Fruit fly (Drosophila melanogaster) whole organism, adult: ENCODE data around the gene CG1750.

Source experiments
- CG11617 ChIP-seq: fragments of 200-800 bp; sonication (Bioruptor generic); optimal IDR thresholded peaks from 2 replicates; lab custom pipeline; 2017; ENCODE audit warnings: mild to moderate bottlenecking, missing biosample characterization, missing genetic modification reagents, missing genetic modification characterization
- CG12768 ChIP-seq: fragments of 200-800 bp; sonication (Bioruptor generic); optimal IDR thresholded peaks from 2 replicates; lab custom pipeline; 2017; ENCODE audit warnings: missing biosample characterization, missing genetic modification characterization, mild to moderate bottlenecking, moderate library complexity, missing genetic modification reagents
- CG14711 ChIP-seq: fragments of 200-800 bp; sonication (Bioruptor generic); optimal IDR thresholded peaks from 2 replicates; lab custom pipeline; 2018; ENCODE audit warnings: missing biosample characterization, mild to moderate bottlenecking, missing genetic modification characterization, moderate library complexity
- CG1620 ChIP-seq: fragments of 200-800 bp; sonication (Bioruptor generic); optimal IDR thresholded peaks from 2 replicates; lab custom pipeline; 2016; ENCODE audit warnings: missing biosample characterization, missing genetic modification characterization
- CG33017 ChIP-seq: fragments of 200-800 bp; sonication (Bioruptor generic); optimal IDR thresholded peaks from 2 replicates; lab custom pipeline; 2018; ENCODE audit warnings: missing biosample characterization, mild to moderate bottlenecking, missing genetic modification characterization, moderate library complexity
- CG5204 ChIP-seq: fragments of 200-800 bp; sonication (Bioruptor generic); optimal IDR thresholded peaks from 2 replicates; lab custom pipeline; 2016; ENCODE audit warnings: missing biosample characterization, missing genetic modification characterization
- CG7045 ChIP-seq: fragments of 200-800 bp; sonication (Bioruptor generic); optimal IDR thresholded peaks from 2 replicates; lab custom pipeline; 2017; ENCODE audit warnings: missing biosample characterization, mild to moderate bottlenecking, missing genetic modification characterization
- CG7101 ChIP-seq: fragments of 200-800 bp; sonication (Bioruptor generic); optimal IDR thresholded peaks from 2 replicates; lab custom pipeline; 2018; ENCODE audit warnings: missing biosample characterization, mild to moderate bottlenecking, missing genetic modification characterization, moderate library complexity
- Clk ChIP-seq: fragments of 200-800 bp; sonication (Bioruptor generic); optimal IDR thresholded peaks from 2 replicates; lab custom pipeline; 2017; ENCODE audit warnings: missing biosample characterization, missing genetic modification characterization
- Crg-1 ChIP-seq: fragments of 200-800 bp; sonication (Bioruptor generic); optimal IDR thresholded peaks from 2 replicates; lab custom pipeline; 2016; ENCODE audit warnings: missing biosample characterization, missing genetic modification characterization
- Hr96 ChIP-seq: fragments of 200-800 bp; sonication (Bioruptor generic); optimal IDR thresholded peaks from 2 replicates; lab custom pipeline; 2016; ENCODE audit warnings: missing biosample characterization, missing genetic modification characterization
- Mnt ChIP-seq: fragments of 200-800 bp; sonication (Bioruptor generic); optimal IDR thresholded peaks from 2 replicates; lab custom pipeline; 2016; ENCODE audit warnings: missing biosample characterization, mild to moderate bottlenecking, missing genetic modification characterization
- bab1 ChIP-seq: fragments of 200-800 bp; sonication (Bioruptor generic); optimal IDR thresholded peaks from 3 replicates; lab custom pipeline; 2019; ENCODE audit warnings: missing biosample characterization, mild to moderate bottlenecking, missing genetic modification characterization, moderate library complexity
- cic ChIP-seq: fragments of 200-800 bp; sonication (Bioruptor generic); optimal IDR thresholded peaks from 2 replicates; lab custom pipeline; 2017; ENCODE audit warnings: missing biosample characterization, mild to moderate bottlenecking, missing genetic modification characterization, moderate library complexity
- cnc ChIP-seq, 2 experiments: fragments of >200 bp; optimal IDR thresholded peaks; 2 replicates each; lab custom pipeline; 2017
- kay ChIP-seq: fragments of 200-800 bp; sonication (Bioruptor generic); peaks from one replicate; lab custom pipeline; 2016; ENCODE audit warnings: missing biosample characterization, missing genetic modification characterization, borderline replicate concordance
- ovo ChIP-seq: fragments of 200-800 bp; sonication (Bioruptor generic); optimal IDR thresholded peaks from 2 replicates; lab custom pipeline; 2016; ENCODE audit warnings: missing biosample characterization, missing genetic modification characterization
- pad ChIP-seq: fragments of 200-800 bp; sonication (Bioruptor generic); optimal IDR thresholded peaks from 3 replicates; lab custom pipeline; 2017; ENCODE audit warnings: missing biosample characterization, missing genetic modification characterization, mild to moderate bottlenecking, moderate library complexity, missing genetic modification reagents
- tj ChIP-seq: fragments of 200-800 bp; sonication (Bioruptor generic); optimal IDR thresholded peaks from 3 replicates; lab custom pipeline; 2017; ENCODE audit warnings: missing biosample characterization, mild to moderate bottlenecking, missing genetic modification characterization, moderate library complexity
- toe ChIP-seq: fragments of 200-800 bp; sonication (Bioruptor generic); optimal IDR thresholded peaks from 2 replicates; lab custom pipeline; 2016; ENCODE audit warnings: missing biosample characterization, missing genetic modification characterization

The CG1750 gene

DNA sequence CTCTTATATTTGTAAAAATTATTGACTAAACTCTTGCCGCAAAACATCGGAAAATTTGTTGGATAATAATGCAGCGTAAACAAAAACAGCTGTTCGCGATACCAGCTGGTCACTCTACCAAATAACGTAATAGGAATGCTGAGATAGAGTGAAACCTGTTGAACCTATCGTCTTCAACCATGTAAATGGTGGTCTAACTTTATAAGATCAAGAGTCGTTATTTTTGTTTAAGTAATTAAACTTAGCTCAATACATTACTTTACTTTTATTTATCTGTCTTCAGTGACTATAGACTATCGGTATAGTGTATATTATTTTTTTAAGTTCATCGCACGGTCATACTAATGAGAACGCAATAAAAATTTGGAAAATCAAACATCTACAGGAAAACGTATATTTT, at the start of gene CG1750, which contains the start of gene spn-F:
CG1750 (minus strand) TSS at position 93 of the 400 bp plus-strand sequence.
spn-F (plus strand) TSS at position 320 of the 400 bp plus-strand sequence.
- TF ChIP-seq tj (GFP tag; lab: Kevin White, UChicago) (peak; percentile 68), cnc (optimal IDR thresholded peaks at IDR 0.05; lab: Kevin White, UChicago) (peak in 1 of 2 experiments; percentile 25), CG7101 (tag; lab: Kevin White, UChicago) (no peak), bab1 (GFP tag; lab: Kevin White, UChicago) (peak; percentile 61), CG14711 (tag; lab: Kevin White, UChicago) (peak; percentile 39)

DNA sequence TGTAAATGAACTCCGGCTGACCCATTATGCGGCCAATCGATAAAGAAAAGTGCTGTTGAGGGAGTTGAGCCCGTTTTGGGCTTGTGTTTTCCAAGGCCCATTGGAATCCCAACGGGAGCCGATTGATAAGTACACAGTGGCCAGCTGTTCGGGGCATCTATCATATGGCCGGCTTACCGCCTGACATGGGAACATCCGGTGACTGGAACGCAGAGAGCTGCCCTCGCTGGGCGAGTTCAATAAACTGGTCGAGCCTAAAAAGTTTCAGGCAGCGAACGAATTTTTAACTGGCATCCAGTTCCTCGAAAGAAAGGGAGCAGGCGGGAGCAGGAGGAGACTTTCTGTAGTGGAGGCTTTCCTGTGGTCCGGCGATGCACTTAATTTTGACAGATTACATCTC, 46.8 kb upstream of the CG1750 start:
- no peak for TF ChIP-seq toe (GFP tag; lab: Kevin White, UChicago)

DNA sequence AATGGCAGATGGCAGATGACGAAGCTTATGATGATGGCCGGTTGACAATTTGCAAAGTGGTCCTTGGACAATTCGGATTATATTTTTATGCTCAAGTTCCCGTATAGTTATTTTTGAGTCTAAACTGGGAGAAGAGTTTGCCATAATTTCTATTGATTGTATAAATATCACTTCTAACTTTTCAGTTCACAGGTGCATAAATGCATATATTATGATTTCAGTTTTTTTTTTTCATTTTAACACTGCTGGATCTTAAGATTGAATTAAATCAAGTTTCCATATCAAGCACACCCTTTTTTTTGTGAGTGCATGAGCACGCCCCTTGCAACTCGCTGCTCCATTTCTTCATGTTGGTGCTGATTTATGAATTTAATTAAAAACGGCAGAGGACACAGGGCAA, 42.3 kb upstream of the CG1750 start:
- no peak for TF ChIP-seq CG33017
- no peak for TF ChIP-seq bab1 (GFP tag; lab: Kevin White, UChicago)
- no peak for TF ChIP-seq kay
- no peak for TF ChIP-seq CG7045
- no peak for TF ChIP-seq Clk (GFP tag; lab: Kevin White, UChicago)
- no peak for TF ChIP-seq CG1620 (GFP tag; lab: Kevin White, UChicago)
- no peak for TF ChIP-seq ovo (GFP tag; lab: Kevin White, UChicago)
- TF ChIP-seq tj (GFP tag; lab: Kevin White, UChicago): no peak
- TF ChIP-seq CG11617: no peak

DNA sequence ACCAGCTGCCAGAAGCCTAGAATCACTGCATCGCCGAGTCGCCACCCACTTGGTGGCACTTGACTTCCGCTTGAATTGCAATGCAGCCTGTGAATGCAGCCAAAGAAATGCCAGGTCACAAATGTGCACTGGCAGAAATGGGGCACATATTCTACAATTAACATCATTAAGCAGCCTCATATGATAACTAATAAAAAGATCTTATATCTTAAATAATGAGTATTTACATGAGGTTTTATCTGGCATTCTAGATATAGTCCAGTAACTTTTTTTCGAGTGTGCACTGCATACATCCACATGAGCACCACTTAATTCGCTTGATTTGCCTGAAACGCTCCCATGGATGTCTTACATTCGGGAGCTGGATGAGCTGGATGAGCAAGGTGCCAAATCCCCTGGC, 41.0 kb upstream of the CG1750 start:
- TF ChIP-seq CG1620 (GFP tag; lab: Kevin White, UChicago) (no peak), bab1 (GFP tag; lab: Kevin White, UChicago) (no peak), toe (GFP tag; lab: Kevin White, UChicago) (no peak), CG12768 (GFP tag; lab: Kevin White, UChicago) (no peak), Mnt (GFP tag; lab: Kevin White, UChicago) (no peak), pad (GFP tag; lab: Kevin White, UChicago) (no peak), CG33017 (no peak), kay (no peak), ovo (GFP tag; lab: Kevin White, UChicago) (no peak), Hr96 (GFP tag; lab: Kevin White, UChicago) (no peak), tj (GFP tag; lab: Kevin White, UChicago) (no peak), Clk (GFP tag; lab: Kevin White, UChicago) (no peak), CG7045 (no peak), CG7101 (tag; lab: Kevin White, UChicago) (no peak), CG11617 (no peak), CG5204 (no peak), Crg-1 (GFP tag; lab: Kevin White, UChicago) (no peak), cic (GFP tag; lab: Kevin White, UChicago) (no peak), cnc (optimal IDR thresholded peaks at IDR 0.05; lab: Kevin White, UChicago) (no peak), CG14711 (tag; lab: Kevin White, UChicago) (no peak)

- no peak for TF ChIP-seq CG7101 (tag; lab: Kevin White, UChicago)
- no peak for TF ChIP-seq CG12768 (GFP tag; lab: Kevin White, UChicago)
- TF ChIP-seq pad (GFP tag; lab: Kevin White, UChicago): no peak
- no peak for TF ChIP-seq Hr96 (GFP tag; lab: Kevin White, UChicago)
- TF ChIP-seq CG11617: no peak
- no peak for TF ChIP-seq CG1620 (GFP tag; lab: Kevin White, UChicago)
- no peak for TF ChIP-seq CG7045
- no peak for TF ChIP-seq tj (GFP tag; lab: Kevin White, UChicago)
- no peak for TF ChIP-seq CG33017
- no peak for TF ChIP-seq CG5204
- no peak for TF ChIP-seq cnc (optimal IDR thresholded peaks at IDR 0.05; lab: Kevin White, UChicago)
- no peak for TF ChIP-seq ovo (GFP tag; lab: Kevin White, UChicago)
- no peak for TF ChIP-seq Crg-1 (GFP tag; lab: Kevin White, UChicago)
- TF ChIP-seq kay: no peak
- TF ChIP-seq toe (GFP tag; lab: Kevin White, UChicago): no peak
- no peak for TF ChIP-seq Mnt (GFP tag; lab: Kevin White, UChicago)
- no peak for TF ChIP-seq cic (GFP tag; lab: Kevin White, UChicago)
- TF ChIP-seq Clk (GFP tag; lab: Kevin White, UChicago): no peak
Measured at dm6 chr3R:31290195-31290594, 35.5 kb upstream of the CG1750 start.

- TF ChIP-seq ovo (GFP tag; lab: Kevin White, UChicago): no peak
- TF ChIP-seq pad (GFP tag; lab: Kevin White, UChicago): no peak
- TF ChIP-seq Clk (GFP tag; lab: Kevin White, UChicago): no peak
- no peak for TF ChIP-seq bab1 (GFP tag; lab: Kevin White, UChicago)
- TF ChIP-seq CG5204: no peak
- TF ChIP-seq CG14711 (tag; lab: Kevin White, UChicago): no peak
- TF ChIP-seq CG33017: no peak
- no peak for TF ChIP-seq Crg-1 (GFP tag; lab: Kevin White, UChicago)
- no peak for TF ChIP-seq kay
- no peak for TF ChIP-seq cnc (optimal IDR thresholded peaks at IDR 0.05; lab: Kevin White, UChicago)
- TF ChIP-seq CG12768 (GFP tag; lab: Kevin White, UChicago): no peak
- no peak for TF ChIP-seq CG7045
- no peak for TF ChIP-seq Mnt (GFP tag; lab: Kevin White, UChicago)
- no peak for TF ChIP-seq Hr96 (GFP tag; lab: Kevin White, UChicago)
- no peak for TF ChIP-seq tj (GFP tag; lab: Kevin White, UChicago)
Measured at dm6 chr3R:31287522-31287921, 32.8 kb upstream of the CG1750 start.

dm6 chr3R:31285791-31286190, 31.1 kb upstream of the CG1750 start:
- TF ChIP-seq kay: no peak
- TF ChIP-seq Hr96 (GFP tag; lab: Kevin White, UChicago): no peak
- TF ChIP-seq CG11617: no peak
- TF ChIP-seq pad (GFP tag; lab: Kevin White, UChicago): no peak
- no peak for TF ChIP-seq CG7101 (tag; lab: Kevin White, UChicago)
